Fruit fly (Drosophila melanogaster) whole organism, embryonic: ENCODE data around the gene ND-13A.

Experiments used
- Bgb ChIP-seq: fragments of 200-800 bp; sonication (Bioruptor generic); IDR thresholded peaks from 2 replicates; pipeline ENCODE4 v1.3.6; 2022; ENCODE audit warnings: missing biosample characterization, missing genetic modification characterization; ENCODE audit not compliant: partially characterized antibody
- CG10321 ChIP-seq: fragments of 200-800 bp; sonication (Bioruptor generic); IDR thresholded peaks from 2 replicates; pipeline ENCODE4 v1.3.6; 2022; ENCODE audit warnings: missing biosample characterization, missing genetic modification characterization
- CG10959 ChIP-seq: fragments of 200-800 bp; sonication (Bioruptor generic); IDR thresholded peaks from 2 replicates; pipeline ENCODE4 v1.3.6; 2022; ENCODE audit warnings: missing biosample characterization, missing genetic modification characterization
- CG12104 ChIP-seq: fragments of 200-800 bp; sonication (Bioruptor generic); optimal IDR thresholded peaks from 3 replicates; lab custom pipeline; 2016; ENCODE audit warnings: missing biosample characterization, missing genetic modification characterization
- CG12769 ChIP-seq: fragments of 200-800 bp; sonication (Bioruptor generic); optimal IDR thresholded peaks from 2 replicates; lab custom pipeline; 2019; ENCODE audit warnings: missing biosample characterization, mild to moderate bottlenecking, missing genetic modification characterization, moderate library complexity
- CG18764 ChIP-seq: fragments of 200-800 bp; sonication (Bioruptor generic); optimal IDR thresholded peaks from 3 replicates; lab custom pipeline; 2016; ENCODE audit warnings: missing biosample characterization, missing genetic modification characterization
- CG2678 ChIP-seq: fragments of 200-800 bp; sonication (Bioruptor generic); optimal IDR thresholded peaks from 3 replicates; lab custom pipeline; 2019; ENCODE audit warnings: missing biosample characterization, mild to moderate bottlenecking, missing genetic modification characterization, moderate library complexity
- CG34376 ChIP-seq: fragments of 200-800 bp; sonication (Bioruptor generic); optimal IDR thresholded peaks from 2 replicates; lab custom pipeline; 2018; ENCODE audit warnings: missing biosample characterization, mild to moderate bottlenecking, missing genetic modification characterization
- CG4617 ChIP-seq: fragments of 200-800 bp; sonication (Bioruptor generic); optimal IDR thresholded peaks from 3 replicates; lab custom pipeline; 2016; ENCODE audit warnings: missing biosample characterization, missing genetic modification characterization, borderline replicate concordance
- CG6272 ChIP-seq: fragments of 200-800 bp; sonication (Bioruptor generic); IDR thresholded peaks from 2 replicates; pipeline ENCODE4 v1.3.6; 2022; ENCODE audit warnings: missing biosample characterization, missing genetic modification characterization
- CG6791 ChIP-seq: fragments of 200-800 bp; sonication (Bioruptor generic); IDR thresholded peaks from 3 replicates; pipeline ENCODE4 v1.3.6; 2022; ENCODE audit warnings: missing biosample characterization, missing genetic modification characterization; ENCODE audit not compliant: partially characterized antibody
- CG7271 ChIP-seq: fragments of 200-800 bp; sonication (Bioruptor generic); optimal IDR thresholded peaks from 2 replicates; lab custom pipeline; 2018; ENCODE audit warnings: missing biosample characterization, mild to moderate bottlenecking, missing genetic modification characterization, moderate library complexity
- Camta ChIP-seq: fragments of 200-800 bp; sonication (Bioruptor generic); optimal IDR thresholded peaks from 2 replicates; lab custom pipeline; 2016; ENCODE audit warnings: missing biosample characterization, missing genetic modification characterization
- Deaf1 ChIP-seq: fragments of 200-800 bp; optimal IDR thresholded peaks from 3 replicates; lab custom pipeline; 2019; ENCODE audit warnings: missing biosample characterization, mild to moderate bottlenecking, missing genetic modification characterization, moderate library complexity
- Dip2 ChIP-seq: fragments of 200-800 bp; sonication (Bioruptor generic); IDR thresholded peaks from 2 replicates; pipeline ENCODE4 v1.3.6; 2022; ENCODE audit warnings: missing biosample characterization, missing genetic modification characterization
- Dip3 ChIP-seq: fragments of 200-800 bp; sonication (Bioruptor generic); optimal IDR thresholded peaks from 3 replicates; lab custom pipeline; 2016; ENCODE audit warnings: missing biosample characterization, missing genetic modification characterization
- Dll ChIP-seq: fragments of 200-800 bp; sonication (Bioruptor generic); IDR thresholded peaks from 4 replicates; pipeline ENCODE4 v1.3.6; 2022; ENCODE audit warnings: missing biosample characterization, missing genetic modification characterization; ENCODE audit not compliant: partially characterized antibody
- Eip74EF ChIP-seq, 2 experiments: fragments of 200-800 bp in 1 of 2; fragments of >200 bp in 1 of 2; sonication (Bioruptor generic) in 1 of 2; optimal IDR thresholded peaks; 2 replicates each; lab custom pipeline; 2017 to 2019; ENCODE audit warnings: missing biosample characterization in 2 of 2, missing genetic modification characterization in 2 of 2, mild to moderate bottlenecking in 1 of 2, moderate library complexity in 1 of 2
- Elba2 ChIP-seq: fragments of 200-800 bp; sonication (Bioruptor generic); optimal IDR thresholded peaks from 3 replicates; lab custom pipeline; 2016; ENCODE audit warnings: missing biosample characterization, missing genetic modification characterization
- GATAe ChIP-seq: fragments of 200-800 bp; sonication (Bioruptor generic); conservative IDR thresholded peaks from 2 replicates; pipeline ENCODE4 v1.3.6; 2022; ENCODE audit warnings: missing biosample characterization, missing genetic modification characterization
- Hey ChIP-seq: fragments of 200-800 bp; sonication (Bioruptor generic); optimal IDR thresholded peaks from 3 replicates; lab custom pipeline; 2018; ENCODE audit warnings: missing biosample characterization, mild to moderate bottlenecking, missing genetic modification characterization
- HmgD ChIP-seq: fragments of 200-800 bp; sonication (Bioruptor generic); optimal IDR thresholded peaks from 3 replicates; lab custom pipeline; 2016; ENCODE audit warnings: missing biosample characterization, missing genetic modification characterization
- Hr51 ChIP-seq, 2 experiments: fragments of 200-800 bp; sonication (Bioruptor generic); optimal IDR thresholded peaks; 2 replicates in 1 of 2; 3 replicates in 1 of 2; lab custom pipeline; 2016 to 2018; ENCODE audit warnings: missing biosample characterization in 2 of 2, missing genetic modification characterization in 2 of 2, mild to moderate bottlenecking in 1 of 2, moderate library complexity in 1 of 2
- PHDP ChIP-seq: fragments of 200-800 bp; sonication (Bioruptor generic); optimal IDR thresholded peaks from 3 replicates; lab custom pipeline; 2018; ENCODE audit warnings: missing biosample characterization, mild to moderate bottlenecking, missing genetic modification characterization, moderate library complexity
- Side ChIP-seq: fragments of 200-800 bp; sonication (Bioruptor generic); optimal IDR thresholded peaks from 2 replicates; lab custom pipeline; 2016; ENCODE audit warnings: missing biosample characterization, missing genetic modification characterization
- Sox102F ChIP-seq: fragments of 200-800 bp; sonication (Bioruptor generic); optimal IDR thresholded peaks from 2 replicates; lab custom pipeline; 2018; ENCODE audit warnings: missing biosample characterization, mild to moderate bottlenecking, missing genetic modification characterization, moderate library complexity
- Xrp1 ChIP-seq: fragments of 200-800 bp; sonication (Bioruptor generic); IDR thresholded peaks from 2 replicates; pipeline ENCODE4 v1.3.6; 2022; ENCODE audit warnings: missing biosample characterization, missing genetic modification characterization
- bsh ChIP-seq, 2 experiments: fragments of 200-800 bp; sonication (Bioruptor generic); optimal IDR thresholded peaks; 2 replicates each; lab custom pipeline; 2017 to 2018; ENCODE audit warnings: mild to moderate bottlenecking in 2 of 2, missing biosample characterization in 2 of 2, missing genetic modification characterization in 2 of 2, moderate library complexity in 1 of 2
- caup ChIP-seq: fragments of 200-800 bp; sonication (Bioruptor generic); optimal IDR thresholded peaks from 3 replicates; lab custom pipeline; 2017; ENCODE audit warnings: missing biosample characterization, mild to moderate bottlenecking, missing genetic modification characterization, moderate library complexity; ENCODE audit not compliant: severe bottlenecking
- chif ChIP-seq, 2 experiments: fragments of 200-800 bp; sonication (Bioruptor generic); optimal IDR thresholded peaks; 3 replicates each; lab custom pipeline; 2016; ENCODE audit warnings: missing biosample characterization in 2 of 2, missing genetic modification characterization in 2 of 2
- corto ChIP-seq: fragments of 200-800 bp; sonication (Bioruptor generic); optimal IDR thresholded peaks from 2 replicates; lab custom pipeline; 2016; ENCODE audit warnings: missing biosample characterization, mild to moderate bottlenecking, missing genetic modification characterization, moderate library complexity
- cwo ChIP-seq: fragments of 200-800 bp; sonication (Bioruptor generic); optimal IDR thresholded peaks from 3 replicates; lab custom pipeline; 2017; ENCODE audit warnings: missing biosample characterization, missing genetic modification characterization, mild to moderate bottlenecking, moderate library complexity, missing genetic modification reagents
- dysf ChIP-seq: fragments of 200-800 bp; sonication (Bioruptor generic); IDR thresholded peaks from 3 replicates; pipeline ENCODE4 v1.3.6; 2022; ENCODE audit warnings: missing biosample characterization, missing genetic modification characterization
- en ChIP-seq: fragments of 200-800 bp; sonication (Bioruptor generic); optimal IDR thresholded peaks from 2 replicates; lab custom pipeline; 2016; ENCODE audit warnings: missing biosample characterization, missing genetic modification characterization
- esg ChIP-seq: fragments of 200-800 bp; sonication (Bioruptor generic); conservative IDR thresholded peaks from 2 replicates; pipeline ENCODE4 v1.3.6; 2022; ENCODE audit warnings: missing biosample characterization, missing genetic modification characterization
- gsb-n ChIP-seq: fragments of 200-800 bp; sonication (Bioruptor generic); optimal IDR thresholded peaks from 3 replicates; lab custom pipeline; 2018; ENCODE audit warnings: missing biosample characterization, mild to moderate bottlenecking, missing genetic modification characterization
- org-1 ChIP-seq: fragments of 200-800 bp; sonication (Bioruptor generic); optimal IDR thresholded peaks from 2 replicates; lab custom pipeline; 2017; ENCODE audit warnings: missing biosample characterization, missing genetic modification characterization
- p53 ChIP-seq: fragments of 200-800 bp; sonication (Bioruptor generic); optimal IDR thresholded peaks from 2 replicates; lab custom pipeline; 2016; ENCODE audit warnings: missing biosample characterization, missing genetic modification characterization
- pb ChIP-seq: fragments of 200-800 bp; sonication (Bioruptor generic); optimal IDR thresholded peaks from 3 replicates; lab custom pipeline; 2016; ENCODE audit warnings: missing biosample characterization, missing genetic modification characterization
- pfk ChIP-seq: fragments of 200-800 bp; sonication (Bioruptor generic); optimal IDR thresholded peaks from 2 replicates; lab custom pipeline; 2018; ENCODE audit warnings: missing biosample characterization, mild to moderate bottlenecking, missing genetic modification characterization, moderate library complexity
- seq ChIP-seq: fragments of 200-800 bp; sonication (Bioruptor generic); IDR thresholded peaks from 2 replicates; pipeline ENCODE4 v1.3.6; 2022; ENCODE audit warnings: missing biosample characterization, missing genetic modification characterization
- shn ChIP-seq: fragments of 200-800 bp; sonication (Bioruptor generic); optimal IDR thresholded peaks from 3 replicates; lab custom pipeline; 2016; ENCODE audit warnings: missing biosample characterization, missing genetic modification characterization
- sim ChIP-seq: fragments of 200-800 bp; sonication (Bioruptor generic); IDR thresholded peaks from 2 replicates; pipeline ENCODE4 v1.3.6; 2022; ENCODE audit warnings: missing biosample characterization, missing genetic modification characterization
- stc ChIP-seq: fragments of 200-800 bp; sonication (Bioruptor generic); IDR thresholded peaks from 2 replicates; pipeline ENCODE4 v1.3.6; 2022; ENCODE audit warnings: missing biosample characterization, missing genetic modification characterization
- tio ChIP-seq: fragments of 200-800 bp; sonication (Bioruptor generic); optimal IDR thresholded peaks from 2 replicates; lab custom pipeline; 2017; ENCODE audit warnings: missing biosample characterization, missing genetic modification characterization, inconsistent platforms
- twi ChIP-seq: fragments of 200-800 bp; optimal IDR thresholded peaks from 2 replicates; lab custom pipeline; 2019; ENCODE audit warnings: missing biosample characterization, mild to moderate bottlenecking, missing genetic modification characterization, moderate library complexity
- wek ChIP-seq: fragments of 200-800 bp; sonication (Bioruptor generic); optimal IDR thresholded peaks from 3 replicates; lab custom pipeline; 2018; ENCODE audit warnings: missing biosample characterization, mild to moderate bottlenecking, missing genetic modification characterization, moderate library complexity

Gene ND-13A

DNA sequence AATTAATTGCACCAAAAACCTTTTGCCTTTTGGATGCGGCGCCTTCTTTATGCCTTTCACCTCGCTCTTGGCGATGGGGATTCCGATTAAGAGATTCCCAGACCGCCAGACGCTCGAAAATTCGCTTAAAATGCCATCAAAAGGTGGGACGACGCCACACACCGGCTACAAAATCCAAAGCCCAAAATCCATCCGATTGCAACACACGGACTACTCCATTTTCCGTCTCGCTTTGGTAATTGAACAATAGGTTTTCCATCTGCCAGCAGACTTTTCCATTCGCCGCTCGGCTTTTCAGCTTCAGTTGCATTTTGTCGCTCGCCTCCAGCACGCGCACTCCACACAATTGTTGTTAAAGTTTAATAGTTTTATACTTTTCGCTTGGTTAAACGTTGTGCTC, 39.6 kb downstream of the ND-13A start, which contains the start of gene qtc:
TSS of gene qtc (plus strand) at position 301 of the 400 bp plus-strand sequence.
- TF ChIP-seq bsh (GFP tag; optimal IDR thresholded peaks at IDR 0.05; lab: Kevin White, UChicago) (no peak), CG6791 (GFP tag; lab: Robert Waterston, UW) (peak; percentile 27; the same call in 1 of the 3 replicates)

DNA sequence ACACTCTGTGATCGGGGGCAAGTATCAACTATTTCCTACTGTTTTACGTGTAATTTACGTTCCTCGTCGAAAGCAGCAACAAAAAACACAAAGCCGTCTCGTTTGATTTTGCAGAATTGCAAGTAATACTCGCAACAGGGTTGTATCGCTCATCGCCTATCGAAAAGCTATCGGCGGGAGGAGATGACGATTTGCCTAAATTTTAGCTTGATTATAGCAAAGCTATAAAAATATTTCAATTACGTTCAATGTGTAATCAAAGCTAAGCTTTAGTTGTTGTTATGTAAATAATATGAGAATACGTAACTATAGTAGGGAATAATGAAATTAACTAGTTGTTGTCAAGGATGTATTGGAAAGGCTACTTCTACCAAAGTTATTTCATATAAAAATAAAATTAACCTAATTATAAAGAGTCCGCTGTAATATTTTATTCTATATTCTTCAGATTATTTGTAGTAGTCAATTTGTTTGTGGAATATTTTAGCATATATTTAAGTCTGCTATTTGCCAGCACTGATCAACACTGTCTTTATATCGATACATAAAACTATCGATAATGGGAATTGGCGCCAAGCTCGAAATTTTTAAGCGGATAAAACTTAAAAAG, 40.3 kb downstream of the ND-13A start, which contains the start of gene Rpn11:
TSS of gene Rpn11 (minus strand) at position 146 of the 610 bp plus-strand sequence.
- TF ChIP-seq dysf (GFP tag; lab: Robert Waterston, UW) (0 out of 3 replicates have a peak, but pooled peaks have one; percentile 8), caup (GFP tag; lab: Kevin White, UChicago) (peak; percentile 29), sim (GFP tag; lab: Robert Waterston, UW) (no peak), Xrp1 (peak; percentile 38; the same call in 1 of the 2 replicates), Side (GFP tag; lab: Kevin White, UChicago) (no peak), tio (GFP tag; lab: Kevin White, UChicago) (peak; percentile 45), CG6272 (GFP tag; lab: Robert Waterston, UW) (0 out of 2 replicates have a peak, but pooled peaks have one; percentile 12), CG4617 (peak; percentile 54), Camta (GFP tag; lab: Kevin White, UChicago) (no peak), Eip74EF (GFP tag; optimal IDR thresholded peaks at IDR 0.05; lab: Kevin White, UChicago) (peak in 1 of 2 experiments; percentile 37), corto (GFP tag; lab: Kevin White, UChicago) (no peak), Sox102F (GFP tag; lab: Kevin White, UChicago) (peak; percentile 64), Hr51 (GFP tag; optimal IDR thresholded peaks at IDR 0.05; lab: Kevin White, UChicago) (peak in 1 of 2 experiments; percentile 61), Dip2 (GFP tag; lab: Robert Waterston, UW) (no peak), Bgb (peak; percentile 36; the same call in 1 of the 2 replicates), CG10321 (GFP tag; lab: Robert Waterston, UW) (no peak), CG7271 (tag; lab: Kevin White, UChicago) (no peak), wek (GFP tag; lab: Kevin White, UChicago) (no peak), cwo (GFP tag; lab: Kevin White, UChicago) (peak; percentile 27), gsb-n (peak; percentile 47), en (GFP tag; lab: Kevin White, UChicago) (no peak), esg (GFP tag; lab: Robert Waterston, UW) (peak; percentile 39), HmgD (GFP tag; lab: Kevin White, UChicago) (no peak), CG34376 (peak; percentile 55), CG10959 (GFP tag; lab: Robert Waterston, UW) (no peak), GATAe (no peak), CG12104 (peak; percentile 51), stc (GFP tag; lab: Robert Waterston, UW) (no peak), pfk (GFP tag; lab: Kevin White, UChicago) (no peak), chif (GFP tag; optimal IDR thresholded peaks at IDR 0.05; lab: Kevin White, UChicago) (peak; percentile 16 to 47), pb (GFP tag; lab: Kevin White, UChicago) (no peak), Dip3 (peak; percentile 34), PHDP (tag; lab: Kevin White, UChicago) (peak; percentile 44), p53 (GFP tag; lab: Kevin White, UChicago) (no peak), Elba2 (GFP tag; lab: Kevin White, UChicago) (peak; percentile 4), Deaf1 (tag; lab: Kevin White, UChicago) (peak; percentile 26), Hey (tag; lab: Kevin White, UChicago) (no peak), CG2678 (tag; lab: Kevin White, UChicago) (peak; percentile 75), shn (GFP tag; lab: Kevin White, UChicago) (peak; percentile 7), org-1 (GFP tag; lab: Kevin White, UChicago) (no peak), seq (no peak), CG18764 (GFP tag; lab: Kevin White, UChicago) (peak; percentile 28), Dll (GFP tag; lab: Robert Waterston, UW) (peak; percentile 74), CG12769 (tag; lab: Kevin White, UChicago) (peak; percentile 25), twi (tag; lab: Kevin White, UChicago) (peak; percentile 43)
